Fruit fly (Drosophila melanogaster): ENCODE results near the gene Ran.
"Not testable (repeated sequence)": the region's sequence is repeated elsewhere in the genome, so short reads cannot be mapped to it uniquely, and the experiment has no call there.

Ran gene

DNA sequence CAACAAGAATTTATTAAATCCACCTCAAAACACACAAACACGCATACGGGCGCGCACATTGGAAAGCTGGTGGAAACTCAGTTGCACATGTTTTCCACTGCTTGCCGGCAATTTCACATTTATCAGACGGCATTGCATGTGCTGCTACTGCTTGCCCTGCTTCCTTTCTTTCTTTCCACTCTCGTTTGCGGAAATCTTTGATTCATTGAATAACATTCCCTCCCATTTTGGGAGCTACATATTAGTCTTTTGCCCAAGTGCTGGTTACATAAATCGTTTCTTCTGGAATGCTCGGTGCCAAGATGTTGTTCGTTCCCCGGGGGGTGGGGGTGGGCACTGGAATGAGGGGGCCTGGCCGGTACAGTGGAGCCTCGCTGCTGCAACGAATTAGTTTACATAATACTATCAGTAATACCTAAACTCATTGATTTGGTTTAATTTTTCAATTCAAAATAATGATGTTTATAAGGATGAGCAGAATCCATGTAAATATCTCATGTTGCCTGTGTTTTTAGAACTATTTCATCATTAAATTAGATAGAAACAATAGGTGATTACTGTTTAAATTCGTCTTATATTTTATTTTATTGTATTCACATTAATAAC lies 39.6 kb downstream of the Ran start:
- no peak for TF ChIP-seq CG8478 (optimal IDR thresholded peaks at IDR 0.05)
- TF ChIP-seq CTCF (optimal IDR thresholded peaks at IDR 0.05) = peak; percentile 40 to 49

DNA sequence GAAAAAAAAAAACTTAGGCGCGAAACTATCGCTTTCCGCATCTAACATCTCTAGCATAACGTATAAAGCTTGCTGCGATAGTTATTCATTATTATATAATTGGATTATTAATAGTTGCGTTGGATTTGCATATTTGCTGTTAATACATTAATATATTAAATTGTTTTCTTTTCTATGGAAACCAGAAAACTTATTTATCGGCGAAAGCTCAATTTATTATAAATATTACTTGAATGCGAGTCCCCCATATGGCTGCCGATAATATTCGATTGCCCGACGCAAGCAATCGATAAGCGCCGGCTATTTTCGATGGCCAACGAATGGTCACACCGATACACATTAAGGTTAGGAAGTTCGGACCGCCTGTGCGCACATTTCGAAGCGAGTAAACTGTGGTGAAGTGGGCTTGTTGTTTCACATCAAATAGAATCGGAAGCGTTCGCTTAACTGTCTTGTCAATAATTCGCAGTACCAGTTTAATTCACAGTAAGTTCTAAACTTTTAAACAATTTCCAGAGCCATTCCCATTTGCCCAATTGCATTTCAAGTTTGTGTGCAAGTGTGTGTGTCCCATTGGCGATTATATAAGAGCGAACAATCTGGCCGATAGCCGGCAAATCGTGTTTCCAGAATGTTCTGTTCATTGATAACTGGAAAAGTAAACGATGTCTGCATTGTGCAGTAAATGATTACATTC lies 40.2 kb downstream of the Ran start, which contains the start of gene Hsp60A:
Gene Hsp60A (plus strand): TSS at position 335 of the 697 bp plus-strand sequence.
- no peak for TF ChIP-seq CG8478 (optimal IDR thresholded peaks at IDR 0.05)
- no peak for TF ChIP-seq CTCF (optimal IDR thresholded peaks at IDR 0.05)

DNA sequence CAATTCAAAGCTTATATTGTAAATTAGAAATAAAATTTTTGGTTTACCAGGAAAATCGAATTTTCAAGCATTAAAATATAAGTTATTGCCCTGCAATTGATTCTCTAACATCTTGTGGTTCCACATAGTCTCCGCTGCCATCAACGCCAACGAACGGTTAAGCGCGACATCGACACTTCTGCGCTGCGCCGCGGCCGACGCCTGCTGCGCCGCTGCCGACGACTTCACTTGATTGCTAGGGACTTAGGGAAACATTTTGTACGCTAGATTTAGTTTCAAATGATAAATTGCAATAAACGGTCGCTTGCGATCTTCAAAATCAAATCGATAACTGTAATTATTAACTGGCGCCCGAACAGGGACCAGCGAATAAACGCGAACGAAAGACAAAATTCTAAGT lies 52.5 kb downstream of the Ran start, which contains the start of gene CG42249:
Gene CG42249 (plus strand): TSS at position 301 of the 400 bp plus-strand sequence.
- TF ChIP-seq CTCF, CG8478 (optimal IDR thresholded peaks at IDR 0.05): not testable (repeated sequence)

DNA sequence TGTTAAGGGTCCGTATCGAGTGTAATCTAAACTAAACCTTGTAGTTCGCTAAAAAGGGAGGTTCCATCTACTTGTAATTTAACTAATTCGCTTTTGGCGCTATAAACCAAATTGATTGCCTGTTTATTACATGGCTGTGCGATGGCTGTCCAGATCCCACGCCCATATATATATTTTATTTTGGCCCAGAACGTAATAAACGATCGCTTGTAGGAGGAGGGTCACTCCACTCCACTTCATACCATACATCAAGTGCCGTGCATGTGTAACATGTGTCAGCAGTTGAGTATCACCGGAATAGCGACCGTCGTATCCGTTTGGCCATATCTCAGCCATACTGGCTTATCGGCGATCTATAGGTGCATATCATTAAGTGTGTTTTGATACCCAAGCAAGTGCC lies 53.2 kb downstream of the Ran start:
- TF ChIP-seq CG8478 (optimal IDR thresholded peaks at IDR 0.05) = no peak

All from S2 (cell line).